Fruit fly (Drosophila melanogaster): ENCODE results near the gene CG13855.

The CG13855 gene

dm6 chr3R:22447874-22448254 is 42.1 kb downstream of the CG13855 start, which contains the start of gene CG34376 (continued):
- TF ChIP-seq Xrp1 (GFP tag; IDR thresholded peaks at IDR 0.05) (peak; percentile 27), CG6854 (GFP tag; optimal IDR thresholded peaks at IDR 0.05) (no peak), peb (GFP tag; IDR thresholded peaks at IDR 0.05) (no peak), Dbx (GFP tag; IDR thresholded peaks at IDR 0.05) (peak; percentile 49; the same call in 1 of the 3 replicates), CG3847 (GFP tag; IDR thresholded peaks at IDR 0.05) (peak; percentile 38), ssp (GFP tag; IDR thresholded peaks at IDR 0.05) (peak; percentile 58), row (GFP tag; IDR thresholded peaks at IDR 0.05) (peak; percentile 57), Trl (optimal IDR thresholded peaks at IDR 0.05) (no peak), Trl (GFP tag; optimal IDR thresholded peaks at IDR 0.05) (peak; percentile 13), NfI (GFP tag; optimal IDR thresholded peaks at IDR 0.05) (peak; percentile 49), psq (GFP tag; optimal IDR thresholded peaks at IDR 0.05) (peak; percentile 85), sens (GFP tag) (peak; percentile 89), slou (GFP tag; optimal IDR thresholded peaks at IDR 0.05) (no peak), CG32772 (GFP tag; IDR thresholded peaks at IDR 0.05) (peak; percentile 24; the same call in 1 of the 2 replicates), Hr3 (GFP tag; optimal IDR thresholded peaks at IDR 0.05) (peak; percentile 33), Max (GFP tag; optimal IDR thresholded peaks at IDR 0.05) (no peak), unpg (GFP tag; optimal IDR thresholded peaks at IDR 0.05) (peak; percentile 28), CG16815 (GFP tag; optimal IDR thresholded peaks at IDR 0.05) (no peak), Bdp1 (GFP tag; optimal IDR thresholded peaks at IDR 0.05) (no peak), CG12236 (GFP tag; optimal IDR thresholded peaks at IDR 0.05) (no peak), CG14441 (GFP tag; IDR thresholded peaks at IDR 0.05) (peak; percentile 69; the same call in 1 of the 2 replicates), Nf-YB (GFP tag; optimal IDR thresholded peaks at IDR 0.05) (no peak), CG17385 (GFP tag; optimal IDR thresholded peaks at IDR 0.05) (peak; percentile 13), Oli (tag; optimal IDR thresholded peaks at IDR 0.05) (no peak), pita (GFP tag; optimal IDR thresholded peaks at IDR 0.05) (no peak), ewg (GFP tag; optimal IDR thresholded peaks at IDR 0.05) (peak; percentile 48), Hr51 (GFP tag; optimal IDR thresholded peaks at IDR 0.05) (peak in 1 of 2 experiments; percentile 22), mld (GFP tag; IDR thresholded peaks at IDR 0.05; ENCODE audit: partially characterized antibody) (no peak), onecut (GFP tag; IDR thresholded peaks at IDR 0.05) (peak; percentile 50), so (GFP tag; IDR thresholded peaks at IDR 0.05) (no peak), CG7987 (GFP tag; optimal IDR thresholded peaks at IDR 0.05) (peak; percentile 49), ham (GFP tag; IDR thresholded peaks at IDR 0.05) (peak; percentile 61; the same call in 1 of the 2 replicates), tio (GFP tag; optimal IDR thresholded peaks at IDR 0.05) (no peak), NK7.1 (GFP tag; optimal IDR thresholded peaks at IDR 0.05) (no peak), Dek (tag; optimal IDR thresholded peaks at IDR 0.05) (peak; percentile 63), CG12219 (GFP tag; optimal IDR thresholded peaks at IDR 0.05) (peak; percentile 9), jumu (GFP tag; optimal IDR thresholded peaks at IDR 0.05) (no peak), NFAT (GFP tag; IDR thresholded peaks at IDR 0.05) (peak; percentile 78), hth (optimal IDR thresholded peaks at IDR 0.05) (no peak), CG12942 (GFP tag; optimal IDR thresholded peaks at IDR 0.05) (peak; percentile 9), corto (GFP tag; optimal IDR thresholded peaks at IDR 0.05) (no peak), Aef1 (GFP tag; IDR thresholded peaks at IDR 0.05) (peak; percentile 33), CG10431 (GFP tag; optimal IDR thresholded peaks at IDR 0.05) (peak; percentile 41), vvl (GFP tag; IDR thresholded peaks at IDR 0.05) (no peak; the same call in 1 of the 2 replicates), CG1792 (GFP tag; optimal IDR thresholded peaks at IDR 0.05) (no peak), CG5953 (GFP tag; IDR thresholded peaks at IDR 0.05) (no peak), CG2202 (tag; optimal IDR thresholded peaks at IDR 0.05) (no peak), lmd (GFP tag; IDR thresholded peaks at IDR 0.05) (peak; percentile 45), CG15011 (GFP tag; optimal IDR thresholded peaks at IDR 0.05) (no peak), seq (GFP tag; IDR thresholded peaks at IDR 0.05) (no peak; the same call in 1 of the 2 replicates), nom (GFP tag; optimal IDR thresholded peaks at IDR 0.05) (no peak), her (GFP tag; optimal IDR thresholded peaks at IDR 0.05) (peak; percentile 21)
